Worm (Caenorhabditis elegans): ENCODE results near the gene K07B1.7.

DNA sequence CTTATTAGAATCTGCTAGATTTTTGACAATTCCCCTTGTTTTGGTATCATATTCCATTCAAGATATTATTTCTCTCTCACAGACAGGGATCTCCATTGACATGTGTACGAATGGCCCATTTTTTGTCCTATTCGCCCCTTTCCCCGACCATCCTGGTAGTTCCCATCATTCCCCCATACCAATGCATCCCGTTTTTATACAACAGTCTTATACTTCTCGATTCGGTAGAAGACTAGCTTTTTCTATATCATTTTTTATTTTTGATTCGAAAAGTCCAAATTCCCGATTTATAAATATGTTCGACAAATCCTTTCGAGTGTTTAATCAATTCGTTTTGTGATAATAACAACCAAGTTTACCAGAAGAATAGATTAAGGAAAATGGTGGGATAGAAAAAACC is 19.9 kb downstream of the K07B1.7 start:
- TF ChIP-seq nhr-27 (tag; optimal IDR thresholded peaks at IDR 0.05) (no peak), snpc-1.1 (tag; optimal IDR thresholded peaks at IDR 0.05; ENCODE audit: insufficient read depth) (no peak), ztf-26 (tag; optimal IDR thresholded peaks at IDR 0.05) (no peak), dox-1 (GFP tag; IDR thresholded peaks at IDR 0.05) (no peak), F37B4.10 (GFP tag; IDR thresholded peaks at IDR 0.05) (no peak)

Measured in whole organism, young adult.